Worm (Caenorhabditis elegans): Measurements from ENCODE around the gene Y54G2A.38.
A peak's percentile ranks its signal among the peaks of the same experiment; 100 is the strongest.

DNA sequence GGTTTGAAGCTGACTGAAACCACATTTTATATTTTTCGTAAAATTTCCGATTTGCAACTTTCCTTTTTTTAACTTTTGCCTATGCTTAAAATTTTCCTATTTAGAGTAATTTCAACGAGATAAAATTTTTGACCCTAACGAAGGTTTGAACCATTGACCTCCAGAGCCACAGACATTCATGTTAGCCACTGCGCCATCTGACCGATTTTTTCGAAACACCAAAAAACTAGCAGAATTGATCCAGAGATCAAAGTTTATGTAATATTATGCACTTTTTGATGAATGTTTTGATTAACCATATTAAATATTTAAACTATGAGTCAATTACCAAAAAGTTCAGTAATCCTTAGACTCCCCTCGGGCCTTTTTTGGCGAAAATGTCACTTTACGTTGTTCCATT lies 1.2 kb upstream of the Y54G2A.38 start:
- TF ChIP-seq F55B11.4 (tag; optimal IDR thresholded peaks at IDR 0.05; ENCODE audit: borderline replicate concordance, insufficient read depth) (no peak), die-1 (tag; optimal IDR thresholded peaks at IDR 0.05) (no peak), nfyb-1 (GFP tag; IDR thresholded peaks at IDR 0.05) (no peak), ztf-3 (GFP tag; optimal IDR thresholded peaks at IDR 0.05) (no peak), efl-1 (GFP tag; optimal IDR thresholded peaks at IDR 0.05) (no peak), hmg-20 (GFP tag; IDR thresholded peaks at IDR 0.05) (no peak), rpc-1 (optimal IDR thresholded peaks at IDR 0.05) (no peak), rpc-1 (tag; optimal IDR thresholded peaks at IDR 0.05) (peak; percentile 39), nhr-120 (GFP tag; IDR thresholded peaks at IDR 0.05) (no peak), aptf-2 (GFP tag; conservative IDR thresholded peaks at IDR 0.05) (no peak)
